Worm (Caenorhabditis elegans) whole organism, late embryonic: ENCODE data around the gene C04E6.13.

ENCODE experiments used
- Y22D7AL.16 ChIP-seq: sonication (generic microtip); optimal IDR thresholded peaks from 2 replicates; lab custom pipeline; 2016; ENCODE audit warnings: missing genetic modification characterization, missing compliant biosample characterization
- ceh-30 ChIP-seq: fragments of 150-350 bp; optimal IDR thresholded peaks from 2 replicates; lab custom pipeline; 2014; ENCODE audit warnings: missing biosample characterization, missing genetic modification characterization
- ceh-9 ChIP-seq: sonication (generic microtip); optimal IDR thresholded peaks from 2 replicates; lab custom pipeline; 2016; ENCODE audit warnings: mild to moderate bottlenecking, missing genetic modification characterization, inconsistent platforms, missing compliant biosample characterization
- hlh-15 ChIP-seq: sonication (generic microtip); optimal IDR thresholded peaks from 2 replicates; lab custom pipeline; 2016; ENCODE audit warnings: missing genetic modification characterization, missing compliant biosample characterization
- pha-4 ChIP-seq: fragments of 150-350 bp; optimal IDR thresholded peaks from 2 replicates; lab custom pipeline; 2018; ENCODE audit warnings: missing biosample characterization, missing genetic modification reagents, missing genetic modification characterization
- pqm-1 ChIP-seq: sonication (generic microtip); optimal IDR thresholded peaks from 2 replicates; lab custom pipeline; 2016; ENCODE audit warnings: missing genetic modification characterization, missing compliant biosample characterization
- ref-2 ChIP-seq: sonication (generic microtip); optimal IDR thresholded peaks from 2 replicates; lab custom pipeline; 2016; ENCODE audit warnings: missing genetic modification characterization, missing compliant biosample characterization

ce11 chrV:5927347-5927746 lies 14.8 kb downstream of the C04E6.13 start, which contains the start of gene srsx-17:
- no peak for TF ChIP-seq ceh-30 (tag; lab: Kevin White, UChicago)
- TF ChIP-seq pqm-1: no peak
- TF ChIP-seq hlh-15 (tag; lab: Kevin White, UChicago): no peak
- TF ChIP-seq Y22D7AL.16: no peak
- TF ChIP-seq pha-4: no peak
- no peak for TF ChIP-seq ref-2
- no peak for TF ChIP-seq ceh-9 (tag; lab: Kevin White, UChicago)
